Worm (Caenorhabditis elegans): ENCODE results near the gene F21G4.3.

Gene F21G4.3

ce11 chrX:9931362-9931761 is 36.4 kb downstream of the F21G4.3 start, which contains the start of gene nra-3:
TSS of gene nra-3 (minus strand) at chrX:9931462.
- TF ChIP-seq ztf-11 (tag; optimal IDR thresholded peaks at IDR 0.05) (no peak), ceh-16 (tag; optimal IDR thresholded peaks at IDR 0.05) (no peak), pqm-1 (tag; optimal IDR thresholded peaks at IDR 0.05) (no peak), jun-1 (tag; optimal IDR thresholded peaks at IDR 0.05) (no peak)

DNA sequence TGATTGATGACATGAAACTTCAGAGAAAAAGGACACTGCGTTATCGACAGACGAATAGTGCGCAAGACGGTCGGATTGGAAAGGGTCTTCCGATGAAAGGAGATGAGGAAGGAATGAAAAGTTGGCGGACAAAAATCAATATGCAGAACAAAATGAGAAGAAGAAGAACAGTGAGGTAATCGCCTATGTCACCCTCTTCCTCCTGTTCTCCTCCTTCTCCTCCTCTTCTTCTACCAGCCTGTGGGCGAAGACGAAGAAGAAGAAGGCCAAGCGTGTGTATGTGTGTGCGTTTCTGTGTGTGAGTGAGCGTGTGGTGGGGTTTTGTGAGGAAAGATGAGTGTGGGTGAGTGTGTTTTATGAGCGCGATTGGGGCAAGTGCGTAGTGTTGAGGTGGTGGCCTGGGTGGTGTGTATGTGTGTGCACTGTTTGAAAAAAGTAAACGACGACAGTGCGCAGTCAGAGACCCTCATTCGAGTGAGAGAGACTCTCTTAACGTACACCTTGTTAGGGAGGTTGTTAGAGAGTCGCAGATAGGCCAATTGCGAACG is 37.4 kb downstream of the F21G4.3 start, which contains the start of gene tsp-21:
tsp-21 (plus strand) TSS at position 146 of the 548 bp plus-strand sequence.
- TF ChIP-seq hmg-11 (tag; optimal IDR thresholded peaks at IDR 0.05), result peak; percentile 84
- no peak for TF ChIP-seq fkh-2 (tag; optimal IDR thresholded peaks at IDR 0.05)
- TF ChIP-seq lin-15B (tag; optimal IDR thresholded peaks at IDR 0.05), result peak; percentile 50
- no peak for TF ChIP-seq nhr-67 (tag; optimal IDR thresholded peaks at IDR 0.05)
- peak; percentile 24 for TF ChIP-seq unc-62 (GFP tag; optimal IDR thresholded peaks at IDR 0.05)
- no peak for TF ChIP-seq nhr-77 (tag; optimal IDR thresholded peaks at IDR 0.05)
- no peak for TF ChIP-seq ZK546.5 (tag; optimal IDR thresholded peaks at IDR 0.05)
- no peak for TF ChIP-seq ztf-4 (tag; optimal IDR thresholded peaks at IDR 0.05)
- peak; percentile 85 for TF ChIP-seq nhr-23 (tag; optimal IDR thresholded peaks at IDR 0.05)
- no peak for TF ChIP-seq mml-1 (tag; optimal IDR thresholded peaks at IDR 0.05)
- peak; percentile 66 for TF ChIP-seq skn-1 (tag; optimal IDR thresholded peaks at IDR 0.05)
- TF ChIP-seq elt-1 (tag; optimal IDR thresholded peaks at IDR 0.05), result peak; percentile 41
- no peak for TF ChIP-seq R02D3.7 (tag; optimal IDR thresholded peaks at IDR 0.05)
- peak; percentile 84 for TF ChIP-seq egl-27 (tag; optimal IDR thresholded peaks at IDR 0.05)
- peak; percentile 50 for TF ChIP-seq ama-1 (optimal IDR thresholded peaks at IDR 0.05)
- TF ChIP-seq nhr-12 (tag; optimal IDR thresholded peaks at IDR 0.05), result no peak
- no peak for TF ChIP-seq elt-3 (tag; optimal IDR thresholded peaks at IDR 0.05)
- TF ChIP-seq lsy-12 (tag; optimal IDR thresholded peaks at IDR 0.05), result peak; percentile 64
- no peak for TF ChIP-seq ceh-82 (tag; optimal IDR thresholded peaks at IDR 0.05)
- peak; percentile 72 for TF ChIP-seq nhr-43 (tag; optimal IDR thresholded peaks at IDR 0.05; ENCODE audit: poor library complexity, severe bottlenecking)
- TF ChIP-seq unc-39 (tag; optimal IDR thresholded peaks at IDR 0.05), result no peak
- peak; percentile 72 for TF ChIP-seq jun-1 (tag; optimal IDR thresholded peaks at IDR 0.05)
- no peak for TF ChIP-seq nhr-237 (tag; optimal IDR thresholded peaks at IDR 0.05)
- no peak for TF ChIP-seq nhr-11 (tag; optimal IDR thresholded peaks at IDR 0.05)
- peak; percentile 55 for TF ChIP-seq ceh-28 (tag; optimal IDR thresholded peaks at IDR 0.05)
- peak; percentile 39 for TF ChIP-seq egl-5 (tag; optimal IDR thresholded peaks at IDR 0.05)
- peak; percentile 94 for TF ChIP-seq pha-4 (tag; optimal IDR thresholded peaks at IDR 0.05)
- no peak for TF ChIP-seq nhr-76 (tag; optimal IDR thresholded peaks at IDR 0.05)
- TF ChIP-seq elt-2 (tag; optimal IDR thresholded peaks at IDR 0.05), result peak; percentile 80
- peak; percentile 59 for TF ChIP-seq fos-1 (tag; optimal IDR thresholded peaks at IDR 0.05)
- TF ChIP-seq daf-12 (tag; optimal IDR thresholded peaks at IDR 0.05), result no peak
- no peak for TF ChIP-seq mdl-1 (tag; optimal IDR thresholded peaks at IDR 0.05)
- no peak for TF ChIP-seq fkh-10 (GFP tag; optimal IDR thresholded peaks at IDR 0.05)
- TF ChIP-seq ceh-16 (tag; optimal IDR thresholded peaks at IDR 0.05), result no peak
- TF ChIP-seq zag-1 (tag; optimal IDR thresholded peaks at IDR 0.05), result no peak
- peak; percentile 84 for TF ChIP-seq lin-39 (tag; optimal IDR thresholded peaks at IDR 0.05)
- peak; percentile 61 for TF ChIP-seq snpc-4 (tag; optimal IDR thresholded peaks at IDR 0.05)
- TF ChIP-seq ceh-9 (tag; optimal IDR thresholded peaks at IDR 0.05), result no peak
- TF ChIP-seq ztf-11 (tag; optimal IDR thresholded peaks at IDR 0.05), result no peak
- TF ChIP-seq nhr-25 (tag; optimal IDR thresholded peaks at IDR 0.05), result peak; percentile 97
- peak; percentile 15 for TF ChIP-seq tbx-2 (tag; optimal IDR thresholded peaks at IDR 0.05)
- no peak for TF ChIP-seq nhr-28 (tag; optimal IDR thresholded peaks at IDR 0.05)
- TF ChIP-seq eor-1 (tag; optimal IDR thresholded peaks at IDR 0.05), result no peak
- peak; percentile 33 for TF ChIP-seq sea-2 (GFP tag; optimal IDR thresholded peaks at IDR 0.05)
- TF ChIP-seq aly-2 (tag; optimal IDR thresholded peaks at IDR 0.05), result no peak
- peak; percentile 85 for TF ChIP-seq pqm-1 (tag; optimal IDR thresholded peaks at IDR 0.05)
- TF ChIP-seq nfya-1 (tag; optimal IDR thresholded peaks at IDR 0.05; ENCODE audit: insufficient read depth), result peak; percentile 84
